Worm (Caenorhabditis elegans) whole organism, midembryonic: Measurements from ENCODE around the gene rpb-2.

Experiments used
- T22C8.4 ChIP-seq: fragments of 200-800 bp; sonication (Bioruptor generic); IDR thresholded peaks from 2 replicates; pipeline ENCODE4 v1.3.6; 2022; ENCODE audit warnings: missing genetic modification characterization, missing compliant biosample characterization
- cog-1 ChIP-seq: sonication (generic microtip); optimal IDR thresholded peaks from 2 replicates; lab custom pipeline; 2016; ENCODE audit warnings: missing genetic modification characterization, missing compliant biosample characterization
- flt-1 ChIP-seq: fragments of 200-800 bp; sonication (Bioruptor generic); IDR thresholded peaks from 2 replicates; pipeline ENCODE4 v1.3.6; 2022; ENCODE audit warnings: missing genetic modification characterization, missing compliant biosample characterization
- klf-2 ChIP-seq: fragments of 200-800 bp; sonication (Bioruptor generic); conservative IDR thresholded peaks from 2 replicates; pipeline ENCODE4 v1.3.6; 2022; ENCODE audit warnings: missing genetic modification reagents, missing genetic modification characterization, missing compliant biosample characterization
- med-1 ChIP-seq: sonication (generic microtip); optimal IDR thresholded peaks from 2 replicates; lab custom pipeline; 2017; ENCODE audit warnings: missing genetic modification characterization, mild to moderate bottlenecking, missing compliant biosample characterization, antibody characterized with exemption, missing genetic modification reagents; ENCODE audit not compliant: insufficient read depth
- ref-1 ChIP-seq: fragments of 200-800 bp; sonication (Bioruptor generic); conservative IDR thresholded peaks from 2 replicates; pipeline ENCODE4 v1.3.6; 2022; ENCODE audit warnings: missing genetic modification reagents, missing genetic modification characterization, missing compliant biosample characterization
- tab-1 ChIP-seq: fragments of 200-800 bp; sonication (Bioruptor generic); IDR thresholded peaks from 2 replicates; pipeline ENCODE4 v1.3.6; 2022; ENCODE audit warnings: missing genetic modification characterization, missing compliant biosample characterization
- ztf-23 ChIP-seq: fragments of 200-800 bp; sonication (Bioruptor generic); IDR thresholded peaks from 2 replicates; pipeline ENCODE4 v1.3.6; 2022; ENCODE audit warnings: missing genetic modification reagents, missing genetic modification characterization, missing compliant biosample characterization
- ztf-29 ChIP-seq: fragments of 200-800 bp; sonication (Bioruptor generic); IDR thresholded peaks from 2 replicates; pipeline ENCODE4 v1.3.6; 2022; ENCODE audit warnings: missing genetic modification reagents, missing genetic modification characterization, missing compliant biosample characterization

The rpb-2 gene

ce11 chrIII:4948631-4949030 lies 9.3 kb downstream of the rpb-2 start:
- TF ChIP-seq ztf-29 (GFP tag; lab: Robert Waterston, UW) (no peak), cog-1 (tag; lab: Kevin White, UChicago) (no peak), ztf-23 (GFP tag; lab: Robert Waterston, UW) (0 out of 2 replicates have a peak, but pooled peaks have one; percentile 45), med-1 (GFP tag; lab: Kevin White, UChicago) (no peak), flt-1 (peak; percentile 66), tab-1 (GFP tag; lab: Robert Waterston, UW) (no peak)

ce11 chrIII:4950345-4950744 lies 11.0 kb downstream of the rpb-2 start:
- no peak for TF ChIP-seq ref-1 (GFP tag; lab: Robert Waterston, UW)

- TF ChIP-seq T22C8.4 (GFP tag; lab: Robert Waterston, UW): no peak
- TF ChIP-seq tab-1 (GFP tag; lab: Robert Waterston, UW): no peak
- no peak for TF ChIP-seq klf-2 (GFP tag; lab: Robert Waterston, UW)
- no peak for TF ChIP-seq cog-1 (tag; lab: Kevin White, UChicago)
- TF ChIP-seq med-1 (GFP tag; lab: Kevin White, UChicago): no peak
- no peak for TF ChIP-seq ref-1 (GFP tag; lab: Robert Waterston, UW)
- TF ChIP-seq flt-1: no peak
These were observed 11.8 kb downstream of the rpb-2 start for ce11 chrIII:4951210-4951609.

ce11 chrIII:4951824-4952223 lies 12.5 kb downstream of the rpb-2 start, which contains the start of gene flh-2:
flh-2 (plus strand) TSS chrIII:4952124.
- no peak for TF ChIP-seq cog-1 (tag; lab: Kevin White, UChicago)
- no peak for TF ChIP-seq ztf-23 (GFP tag; lab: Robert Waterston, UW)
- TF ChIP-seq T22C8.4 (GFP tag; lab: Robert Waterston, UW): no peak
- no peak for TF ChIP-seq tab-1 (GFP tag; lab: Robert Waterston, UW)
- TF ChIP-seq ztf-29 (GFP tag; lab: Robert Waterston, UW): no peak

- TF ChIP-seq T22C8.4 (GFP tag; lab: Robert Waterston, UW) (no peak), med-1 (GFP tag; lab: Kevin White, UChicago) (no peak), ztf-23 (GFP tag; lab: Robert Waterston, UW) (no peak), flt-1 (no peak), ref-1 (GFP tag; lab: Robert Waterston, UW) (no peak), klf-2 (GFP tag; lab: Robert Waterston, UW) (no peak), cog-1 (tag; lab: Kevin White, UChicago) (no peak), tab-1 (GFP tag; lab: Robert Waterston, UW) (no peak), ztf-29 (GFP tag; lab: Robert Waterston, UW) (no peak)
These were observed 13.6 kb downstream of the rpb-2 start for ce11 chrIII:4952970-4953369.

ce11 chrIII:4956566-4956965 lies 17.2 kb downstream of the rpb-2 start, which contains the start of gene C26E6.1:
C26E6.1 (plus strand) TSS chrIII:4956866.
- no peak for TF ChIP-seq ztf-29 (GFP tag; lab: Robert Waterston, UW)
- no peak for TF ChIP-seq cog-1 (tag; lab: Kevin White, UChicago)
- no peak for TF ChIP-seq tab-1 (GFP tag; lab: Robert Waterston, UW)
- TF ChIP-seq flt-1: no peak

ce11 chrIII:4960204-4960603 lies 20.8 kb downstream of the rpb-2 start, which contains the start of gene C27F2.4:
C27F2.4 (minus strand) TSS chrIII:4960304.
- TF ChIP-seq med-1 (GFP tag; lab: Kevin White, UChicago) (no peak), tab-1 (GFP tag; lab: Robert Waterston, UW) (no peak), ref-1 (GFP tag; lab: Robert Waterston, UW) (no peak), klf-2 (GFP tag; lab: Robert Waterston, UW) (no peak), flt-1 (no peak), ztf-23 (GFP tag; lab: Robert Waterston, UW) (no peak), cog-1 (tag; lab: Kevin White, UChicago) (no peak), ztf-29 (GFP tag; lab: Robert Waterston, UW) (no peak), T22C8.4 (GFP tag; lab: Robert Waterston, UW) (no peak)

ce11 chrIII:4961281-4961680 lies 21.9 kb downstream of the rpb-2 start:
- no peak for TF ChIP-seq ztf-23 (GFP tag; lab: Robert Waterston, UW)
- TF ChIP-seq flt-1: no peak
- no peak for TF ChIP-seq klf-2 (GFP tag; lab: Robert Waterston, UW)
- TF ChIP-seq T22C8.4 (GFP tag; lab: Robert Waterston, UW): no peak
- TF ChIP-seq ztf-29 (GFP tag; lab: Robert Waterston, UW): no peak
- no peak for TF ChIP-seq ref-1 (GFP tag; lab: Robert Waterston, UW)
- TF ChIP-seq med-1 (GFP tag; lab: Kevin White, UChicago): no peak
- no peak for TF ChIP-seq tab-1 (GFP tag; lab: Robert Waterston, UW)
- no peak for TF ChIP-seq cog-1 (tag; lab: Kevin White, UChicago)

- TF ChIP-seq ztf-29 (GFP tag; lab: Robert Waterston, UW): no peak
- no peak for TF ChIP-seq med-1 (GFP tag; lab: Kevin White, UChicago)
- TF ChIP-seq flt-1: no peak
- no peak for TF ChIP-seq tab-1 (GFP tag; lab: Robert Waterston, UW)
- TF ChIP-seq ztf-23 (GFP tag; lab: Robert Waterston, UW): no peak
- no peak for TF ChIP-seq klf-2 (GFP tag; lab: Robert Waterston, UW)
- no peak for TF ChIP-seq cog-1 (tag; lab: Kevin White, UChicago)
- no peak for TF ChIP-seq ref-1 (GFP tag; lab: Robert Waterston, UW)
- TF ChIP-seq T22C8.4 (GFP tag; lab: Robert Waterston, UW): no peak
These were observed 23.0 kb downstream of the rpb-2 start, which contains the start of gene vps-22 for ce11 chrIII:4962393-4962792. vps-22 (minus strand) TSS chrIII:4962493.

ce11 chrIII:4962886-4963285 lies 23.5 kb downstream of the rpb-2 start, which contains the start of gene C27F2.9:
C27F2.9 (minus strand) TSS chrIII:4963044.
- TF ChIP-seq klf-2 (GFP tag; lab: Robert Waterston, UW) (no peak), ref-1 (GFP tag; lab: Robert Waterston, UW) (no peak), tab-1 (GFP tag; lab: Robert Waterston, UW) (0 out of 2 replicates have a peak, but pooled peaks have one; percentile 22), ztf-23 (GFP tag; lab: Robert Waterston, UW) (peak; percentile 61; the same call in 1 of the 2 replicates), T22C8.4 (GFP tag; lab: Robert Waterston, UW) (0 out of 2 replicates have a peak, but pooled peaks have one; percentile 27), med-1 (GFP tag; lab: Kevin White, UChicago) (peak; percentile 1), ztf-29 (GFP tag; lab: Robert Waterston, UW) (no peak), flt-1 (peak; percentile 76), cog-1 (tag; lab: Kevin White, UChicago) (no peak)
